Fruit fly (Drosophila melanogaster) whole organism, adult: ENCODE data around the gene TkR86C.

Experiments used
- CG11617 ChIP-seq: fragments of 200-800 bp; sonication (Bioruptor generic); optimal IDR thresholded peaks from 2 replicates; lab custom pipeline; 2017; ENCODE audit warnings: mild to moderate bottlenecking, missing biosample characterization, missing genetic modification reagents, missing genetic modification characterization
- CG12768 ChIP-seq: fragments of 200-800 bp; sonication (Bioruptor generic); optimal IDR thresholded peaks from 2 replicates; lab custom pipeline; 2017; ENCODE audit warnings: missing biosample characterization, missing genetic modification characterization, mild to moderate bottlenecking, moderate library complexity, missing genetic modification reagents
- CG14711 ChIP-seq: fragments of 200-800 bp; sonication (Bioruptor generic); optimal IDR thresholded peaks from 2 replicates; lab custom pipeline; 2018; ENCODE audit warnings: missing biosample characterization, mild to moderate bottlenecking, missing genetic modification characterization, moderate library complexity
- CG1620 ChIP-seq: fragments of 200-800 bp; sonication (Bioruptor generic); optimal IDR thresholded peaks from 2 replicates; lab custom pipeline; 2016; ENCODE audit warnings: missing biosample characterization, missing genetic modification characterization
- CG33017 ChIP-seq: fragments of 200-800 bp; sonication (Bioruptor generic); optimal IDR thresholded peaks from 2 replicates; lab custom pipeline; 2018; ENCODE audit warnings: missing biosample characterization, mild to moderate bottlenecking, missing genetic modification characterization, moderate library complexity
- CG5204 ChIP-seq: fragments of 200-800 bp; sonication (Bioruptor generic); optimal IDR thresholded peaks from 2 replicates; lab custom pipeline; 2016; ENCODE audit warnings: missing biosample characterization, missing genetic modification characterization
- CG7045 ChIP-seq: fragments of 200-800 bp; sonication (Bioruptor generic); optimal IDR thresholded peaks from 2 replicates; lab custom pipeline; 2017; ENCODE audit warnings: missing biosample characterization, mild to moderate bottlenecking, missing genetic modification characterization
- CG7101 ChIP-seq: fragments of 200-800 bp; sonication (Bioruptor generic); optimal IDR thresholded peaks from 2 replicates; lab custom pipeline; 2018; ENCODE audit warnings: missing biosample characterization, mild to moderate bottlenecking, missing genetic modification characterization, moderate library complexity
- Clk ChIP-seq: fragments of 200-800 bp; sonication (Bioruptor generic); optimal IDR thresholded peaks from 2 replicates; lab custom pipeline; 2017; ENCODE audit warnings: missing biosample characterization, missing genetic modification characterization
- Crg-1 ChIP-seq: fragments of 200-800 bp; sonication (Bioruptor generic); optimal IDR thresholded peaks from 2 replicates; lab custom pipeline; 2016; ENCODE audit warnings: missing biosample characterization, missing genetic modification characterization
- Hr96 ChIP-seq: fragments of 200-800 bp; sonication (Bioruptor generic); optimal IDR thresholded peaks from 2 replicates; lab custom pipeline; 2016; ENCODE audit warnings: missing biosample characterization, missing genetic modification characterization
- Mnt ChIP-seq: fragments of 200-800 bp; sonication (Bioruptor generic); optimal IDR thresholded peaks from 2 replicates; lab custom pipeline; 2016; ENCODE audit warnings: missing biosample characterization, mild to moderate bottlenecking, missing genetic modification characterization
- bab1 ChIP-seq: fragments of 200-800 bp; sonication (Bioruptor generic); optimal IDR thresholded peaks from 3 replicates; lab custom pipeline; 2019; ENCODE audit warnings: missing biosample characterization, mild to moderate bottlenecking, missing genetic modification characterization, moderate library complexity
- cic ChIP-seq: fragments of 200-800 bp; sonication (Bioruptor generic); optimal IDR thresholded peaks from 2 replicates; lab custom pipeline; 2017; ENCODE audit warnings: missing biosample characterization, mild to moderate bottlenecking, missing genetic modification characterization, moderate library complexity
- cnc ChIP-seq, 2 experiments: fragments of >200 bp; optimal IDR thresholded peaks; 2 replicates each; lab custom pipeline; 2017
- kay ChIP-seq: fragments of 200-800 bp; sonication (Bioruptor generic); peaks from one replicate; lab custom pipeline; 2016; ENCODE audit warnings: missing biosample characterization, missing genetic modification characterization, borderline replicate concordance
- ovo ChIP-seq: fragments of 200-800 bp; sonication (Bioruptor generic); optimal IDR thresholded peaks from 2 replicates; lab custom pipeline; 2016; ENCODE audit warnings: missing biosample characterization, missing genetic modification characterization
- pad ChIP-seq: fragments of 200-800 bp; sonication (Bioruptor generic); optimal IDR thresholded peaks from 3 replicates; lab custom pipeline; 2017; ENCODE audit warnings: missing biosample characterization, missing genetic modification characterization, mild to moderate bottlenecking, moderate library complexity, missing genetic modification reagents
- tj ChIP-seq: fragments of 200-800 bp; sonication (Bioruptor generic); optimal IDR thresholded peaks from 3 replicates; lab custom pipeline; 2017; ENCODE audit warnings: missing biosample characterization, mild to moderate bottlenecking, missing genetic modification characterization, moderate library complexity
- toe ChIP-seq: fragments of 200-800 bp; sonication (Bioruptor generic); optimal IDR thresholded peaks from 2 replicates; lab custom pipeline; 2016; ENCODE audit warnings: missing biosample characterization, missing genetic modification characterization

TkR86C gene

dm6 chr3R:10761980-10762379, 11.0 kb upstream of the TkR86C start:
- TF ChIP-seq CG7101 (tag; lab: Kevin White, UChicago) (no peak), CG33017 (no peak), Crg-1 (GFP tag; lab: Kevin White, UChicago) (no peak), toe (no peak), cic (GFP tag; lab: Kevin White, UChicago) (no peak), bab1 (no peak), Hr96 (no peak), CG12768 (GFP tag; lab: Kevin White, UChicago) (no peak), CG7045 (GFP tag; lab: Kevin White, UChicago) (no peak), cnc (optimal IDR thresholded peaks at IDR 0.05; lab: Kevin White, UChicago) (no peak)

- TF ChIP-seq CG7101 (tag; lab: Kevin White, UChicago) (peak; percentile 51), pad (GFP tag; lab: Kevin White, UChicago) (peak; percentile 68), ovo (GFP tag; lab: Kevin White, UChicago) (peak; percentile 53), CG1620 (GFP tag; lab: Kevin White, UChicago) (peak; percentile 79), CG5204 (GFP tag; lab: Kevin White, UChicago) (peak; percentile 73), CG7045 (GFP tag; lab: Kevin White, UChicago) (peak; percentile 79), CG33017 (peak; percentile 30), CG12768 (GFP tag; lab: Kevin White, UChicago) (no peak), CG11617 (peak; percentile 50), CG14711 (tag; lab: Kevin White, UChicago) (peak; percentile 65), Hr96 (peak; percentile 76), kay (GFP tag; lab: Kevin White, UChicago) (peak; percentile 56), toe (peak; percentile 92), cic (GFP tag; lab: Kevin White, UChicago) (peak; percentile 83), Crg-1 (GFP tag; lab: Kevin White, UChicago) (peak; percentile 63), Mnt (GFP tag; lab: Kevin White, UChicago) (peak; percentile 72), tj (GFP tag; lab: Kevin White, UChicago) (peak; percentile 28), cnc (optimal IDR thresholded peaks at IDR 0.05; lab: Kevin White, UChicago) (no peak), Clk (GFP tag; lab: Kevin White, UChicago) (peak; percentile 36), bab1 (peak; percentile 76)
Observed at dm6 chr3R:10760966-10761855, 10.2 kb upstream of the TkR86C start, which contains the start of the genes MED7 and Cap-H2. Gene MED7, minus strand, starts transcription at chr3R:10761032. Gene Cap-H2, plus strand, starts transcription at chr3R:10761310.

dm6 chr3R:10759348-10759847, 8.4 kb upstream of the TkR86C start, which contains the start of gene CG31272:
Gene CG31272, minus strand, starts transcription at chr3R:10759398.
- TF ChIP-seq CG5204 (GFP tag; lab: Kevin White, UChicago) = peak; percentile 15
- no peak for TF ChIP-seq CG14711 (tag; lab: Kevin White, UChicago)
- peak; percentile 30 for TF ChIP-seq CG7045 (GFP tag; lab: Kevin White, UChicago)
- peak; percentile 70 for TF ChIP-seq cic (GFP tag; lab: Kevin White, UChicago)
- no peak for TF ChIP-seq kay (GFP tag; lab: Kevin White, UChicago)
- TF ChIP-seq CG12768 (GFP tag; lab: Kevin White, UChicago) = no peak

- TF ChIP-seq Mnt (GFP tag; lab: Kevin White, UChicago) (no peak), CG14711 (tag; lab: Kevin White, UChicago) (no peak), tj (GFP tag; lab: Kevin White, UChicago) (no peak), cnc (optimal IDR thresholded peaks at IDR 0.05; lab: Kevin White, UChicago) (no peak), cic (GFP tag; lab: Kevin White, UChicago) (no peak), Hr96 (no peak), kay (GFP tag; lab: Kevin White, UChicago) (no peak), CG12768 (GFP tag; lab: Kevin White, UChicago) (no peak), bab1 (no peak), Clk (GFP tag; lab: Kevin White, UChicago) (no peak), ovo (GFP tag; lab: Kevin White, UChicago) (no peak), CG1620 (GFP tag; lab: Kevin White, UChicago) (no peak), toe (no peak)
Observed at dm6 chr3R:10755534-10755933, 4.5 kb upstream of the TkR86C start, which contains the start of gene CG14691. Gene CG14691, minus strand, starts transcription at chr3R:10755634.

dm6 chr3R:10747650-10748049, 3.4 kb downstream of the TkR86C start:
- TF ChIP-seq pad (GFP tag; lab: Kevin White, UChicago) (no peak), CG33017 (no peak), Clk (GFP tag; lab: Kevin White, UChicago) (no peak), CG12768 (GFP tag; lab: Kevin White, UChicago) (no peak), Hr96 (no peak), cic (GFP tag; lab: Kevin White, UChicago) (no peak), CG11617 (no peak), CG5204 (GFP tag; lab: Kevin White, UChicago) (no peak), CG7101 (tag; lab: Kevin White, UChicago) (no peak), cnc (optimal IDR thresholded peaks at IDR 0.05; lab: Kevin White, UChicago) (no peak), tj (GFP tag; lab: Kevin White, UChicago) (no peak), bab1 (no peak), ovo (GFP tag; lab: Kevin White, UChicago) (no peak), toe (no peak), kay (GFP tag; lab: Kevin White, UChicago) (no peak), CG7045 (GFP tag; lab: Kevin White, UChicago) (no peak), Mnt (GFP tag; lab: Kevin White, UChicago) (no peak)
